Worm (Caenorhabditis elegans): Measurements from ENCODE around the gene F26A1.3.

DNA sequence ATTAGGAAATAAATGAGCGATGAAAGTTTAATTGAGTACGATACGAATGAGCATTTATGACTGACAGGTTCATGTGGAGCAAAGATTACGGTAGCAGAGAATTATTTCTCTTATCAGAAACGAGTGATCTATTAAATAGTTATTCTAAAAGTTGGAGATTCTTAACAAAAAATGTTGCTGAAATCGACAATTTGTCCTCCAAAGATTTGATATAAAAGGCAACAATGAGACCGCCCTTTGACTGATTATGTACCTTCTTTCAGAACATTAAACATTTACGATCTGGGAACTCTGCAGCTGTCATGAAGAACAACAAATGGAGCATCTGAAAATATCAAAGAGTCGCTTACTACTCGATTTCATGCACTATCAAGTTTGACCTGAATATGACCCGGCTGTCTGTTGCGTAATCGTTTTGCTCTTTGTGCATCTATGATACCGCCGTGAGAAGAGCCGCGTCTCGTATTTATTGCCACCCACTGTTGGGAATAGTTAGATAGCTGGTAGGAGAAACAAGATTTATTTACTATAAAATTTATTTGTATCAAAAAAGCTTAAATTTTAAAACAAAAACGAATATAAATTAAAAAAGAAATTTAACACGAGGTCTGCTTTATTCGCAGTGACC is 17.1 kb upstream of the F26A1.3 start, which contains the start of gene pal-1:
- TF ChIP-seq zag-1 (tag; optimal IDR thresholded peaks at IDR 0.05) = no peak
- no peak for TF ChIP-seq R02D3.7 (tag; optimal IDR thresholded peaks at IDR 0.05)
- no peak for TF ChIP-seq ama-1 (optimal IDR thresholded peaks at IDR 0.05)
- TF ChIP-seq lin-13 (GFP tag; optimal IDR thresholded peaks at IDR 0.05) = no peak
- TF ChIP-seq egl-27 (tag; optimal IDR thresholded peaks at IDR 0.05) = no peak
- TF ChIP-seq duxl-1 (tag; optimal IDR thresholded peaks at IDR 0.05; ENCODE audit: poor library complexity) = no peak
- no peak for TF ChIP-seq fkh-10 (GFP tag; optimal IDR thresholded peaks at IDR 0.05)
- TF ChIP-seq snpc-4 (tag; optimal IDR thresholded peaks at IDR 0.05) = no peak
- no peak for TF ChIP-seq nhr-25 (tag; optimal IDR thresholded peaks at IDR 0.05; ENCODE audit: borderline replicate concordance, insufficient read depth)
- TF ChIP-seq tag-97 (GFP tag; IDR thresholded peaks at IDR 0.05) = no peak
- TF ChIP-seq aly-2 (tag; optimal IDR thresholded peaks at IDR 0.05) = no peak
- no peak for TF ChIP-seq ces-1 (GFP tag; optimal IDR thresholded peaks at IDR 0.05)
- TF ChIP-seq pqm-1 (tag; optimal IDR thresholded peaks at IDR 0.05) = no peak
